Worm (Caenorhabditis elegans) whole organism, late embryonic: ENCODE measurements around the gene spe-49.

ENCODE experiments used
- ama-1 ChIP-seq: fragments of 150-350 bp; optimal IDR thresholded peaks from 2 replicates; lab custom pipeline; 2014
- ceh-30 ChIP-seq: fragments of 150-350 bp; optimal IDR thresholded peaks from 2 replicates; lab custom pipeline; 2014; ENCODE audit warnings: missing biosample characterization, missing genetic modification characterization
- dve-1 ChIP-seq: sonication (generic microtip); optimal IDR thresholded peaks from 2 replicates; lab custom pipeline; 2017; ENCODE audit warnings: antibody characterized with exemption, mild to moderate bottlenecking, missing genetic modification characterization, missing compliant biosample characterization
- elt-2 ChIP-seq: sonication (generic microtip); optimal IDR thresholded peaks from 2 replicates; lab custom pipeline; 2016; ENCODE audit warnings: missing genetic modification reagents, missing genetic modification characterization, missing compliant biosample characterization
- ets-4 ChIP-seq: sonication (generic microtip); optimal IDR thresholded peaks from 2 replicates; lab custom pipeline; 2016; ENCODE audit warnings: missing genetic modification characterization, missing compliant biosample characterization
- hlh-15 ChIP-seq: sonication (generic microtip); optimal IDR thresholded peaks from 2 replicates; lab custom pipeline; 2016; ENCODE audit warnings: missing genetic modification characterization, missing compliant biosample characterization
- nhr-11 ChIP-seq: fragments of 150-350 bp; optimal IDR thresholded peaks from 2 replicates; lab custom pipeline; 2014; ENCODE audit warnings: missing biosample characterization, missing genetic modification characterization
- pha-4 ChIP-seq: fragments of 150-350 bp; optimal IDR thresholded peaks from 2 replicates; lab custom pipeline; 2018; ENCODE audit warnings: missing biosample characterization, missing genetic modification reagents, missing genetic modification characterization
- pqm-1 ChIP-seq: sonication (generic microtip); optimal IDR thresholded peaks from 2 replicates; lab custom pipeline; 2016; ENCODE audit warnings: missing genetic modification characterization, missing compliant biosample characterization
- syd-9 ChIP-seq: sonication (generic microtip); optimal IDR thresholded peaks from 2 replicates; lab custom pipeline; 2016; ENCODE audit warnings: mild to moderate bottlenecking, missing genetic modification characterization, moderate library complexity, missing compliant biosample characterization
- ztf-16 ChIP-seq: sonication (generic microtip); optimal IDR thresholded peaks from 2 replicates; lab custom pipeline; 2017; ENCODE audit warnings: missing genetic modification characterization, missing compliant biosample characterization

- TF ChIP-seq ztf-16 (no peak), ets-4 (tag; lab: Kevin White, UChicago) (no peak), pqm-1 (tag; lab: Kevin White, UChicago) (no peak), nhr-11 (no peak), pha-4 (tag; lab: Kevin White, UChicago) (no peak), dve-1 (tag; lab: Kevin White, UChicago) (no peak), elt-2 (no peak), ama-1 (lab: Kevin White, UChicago) (no peak), hlh-15 (tag; lab: Kevin White, UChicago) (no peak), syd-9 (tag; lab: Kevin White, UChicago) (no peak), ceh-30 (tag; lab: Kevin White, UChicago) (no peak)
Observed at ce11 chrV:6317928-6318327, 36.8 kb downstream of the spe-49 start.
